Fruit fly (Drosophila melanogaster) whole organism, wandering third instar larva: ENCODE results near the gene CG12814.

ENCODE experiments used
- Abd-B ChIP-seq: fragments of >200 bp; optimal IDR thresholded peaks from 2 replicates; lab custom pipeline; 2017; ENCODE audit warnings: missing biosample characterization, missing genetic modification characterization
- CG32264 ChIP-seq: fragments of 200-800 bp; sonication (Bioruptor generic); optimal IDR thresholded peaks from 2 replicates; lab custom pipeline; 2016; ENCODE audit warnings: missing biosample characterization, missing genetic modification characterization
- CG9705 ChIP-seq: fragments of 200-800 bp; sonication (Bioruptor generic); optimal IDR thresholded peaks from 2 replicates; lab custom pipeline; 2018; ENCODE audit warnings: missing biosample characterization, mild to moderate bottlenecking, missing genetic modification characterization
- CrebA ChIP-seq: fragments of 200-800 bp; sonication (Bioruptor generic); optimal IDR thresholded peaks from 2 replicates; lab custom pipeline; 2016; ENCODE audit warnings: missing biosample characterization, mild to moderate bottlenecking, missing genetic modification characterization, borderline replicate concordance
- Dfd ChIP-seq: fragments of >200 bp; optimal IDR thresholded peaks from 2 replicates; lab custom pipeline; 2017; ENCODE audit warnings: missing biosample characterization, missing genetic modification characterization
- Dif ChIP-seq: fragments of 200-275, 200-300 bp; sonication (Bioruptor generic); optimal IDR thresholded peaks from 2 replicates; lab custom pipeline; 2018; ENCODE audit warnings: missing biosample characterization, missing genetic modification characterization; ENCODE audit not compliant: partially characterized antibody
- GATAd ChIP-seq: sonication (Bioruptor generic); optimal IDR thresholded peaks from 2 replicates; lab custom pipeline; 2016; ENCODE audit warnings: missing biosample characterization, missing genetic modification characterization
- HLH106 ChIP-seq: fragments of 200-800 bp; optimal IDR thresholded peaks from 3 replicates; lab custom pipeline; 2019; ENCODE audit warnings: missing biosample characterization, mild to moderate bottlenecking, missing genetic modification characterization, moderate library complexity
- Hnf4 ChIP-seq: fragments of 200-800 bp; sonication (Bioruptor generic); optimal IDR thresholded peaks from 2 replicates; lab custom pipeline; 2016; ENCODE audit warnings: missing biosample characterization, mild to moderate bottlenecking, missing genetic modification characterization
- Hr78 ChIP-seq: fragments of >200 bp; optimal IDR thresholded peaks from 2 replicates; lab custom pipeline; 2017; ENCODE audit warnings: missing biosample characterization, missing genetic modification characterization
- Hr83 ChIP-seq: fragments of 200-300 bp; sonication (Bioruptor generic); optimal IDR thresholded peaks from 2 replicates; lab custom pipeline; 2016; ENCODE audit warnings: missing biosample characterization, mild to moderate bottlenecking, missing genetic modification characterization, moderate library complexity; ENCODE audit not compliant: poor library complexity, severe bottlenecking
- Jra ChIP-seq: sonication (Bioruptor generic); optimal IDR thresholded peaks from 2 replicates; lab custom pipeline; 2016; ENCODE audit warnings: missing biosample characterization, missing genetic modification characterization
- Mio ChIP-seq: sonication (Bioruptor generic); optimal IDR thresholded peaks from 2 replicates; lab custom pipeline; 2016; ENCODE audit warnings: missing biosample characterization, missing genetic modification characterization
- Myc ChIP-seq: fragments of >200 bp; optimal IDR thresholded peaks from 2 replicates; lab custom pipeline; 2017
- N ChIP-seq: fragments of >200 bp; optimal IDR thresholded peaks from 2 replicates; lab custom pipeline; 2018; ENCODE audit warnings: missing biosample characterization, missing external identifiers, missing genetic modification characterization
- OdsH ChIP-seq: fragments of 200-800 bp; sonication (Bioruptor generic); optimal IDR thresholded peaks from 2 replicates; lab custom pipeline; 2016; ENCODE audit warnings: missing biosample characterization, mild to moderate bottlenecking, missing genetic modification characterization
- Rel ChIP-seq, 2 experiments: fragments of 200-800 bp; sonication (Bioruptor generic) in 1 of 2; optimal IDR thresholded peaks; 2 replicates in 1 of 2; 3 replicates in 1 of 2; lab custom pipeline; 2016 to 2019; ENCODE audit warnings: mild to moderate bottlenecking in 2 of 2, missing biosample characterization in 2 of 2, missing genetic modification characterization in 2 of 2, moderate library complexity in 1 of 2
- Sp1 ChIP-seq: fragments of 200-800 bp; sonication (Bioruptor generic); optimal IDR thresholded peaks from 3 replicates; lab custom pipeline; 2019; ENCODE audit warnings: missing biosample characterization, mild to moderate bottlenecking, missing genetic modification characterization, moderate library complexity
- Vsx2 ChIP-seq: fragments of 200-300, 225-300 bp; sonication (Bioruptor generic); optimal IDR thresholded peaks from 2 replicates; lab custom pipeline; 2018; ENCODE audit warnings: missing biosample characterization, missing genetic modification characterization; ENCODE audit not compliant: partially characterized antibody
- br ChIP-seq: fragments of 200-800 bp; sonication (Bioruptor generic); optimal IDR thresholded peaks from 2 replicates; lab custom pipeline; 2016; ENCODE audit warnings: missing biosample characterization, missing genetic modification characterization
- brk ChIP-seq: fragments of 200-800 bp; sonication (Bioruptor generic); optimal IDR thresholded peaks from 2 replicates; lab custom pipeline; 2016; ENCODE audit warnings: missing biosample characterization, mild to moderate bottlenecking, missing genetic modification characterization
- dl ChIP-seq, 2 experiments: fragments of 175-275, 200-275 bp in 1 of 2; fragments of 200-275 bp in 1 of 2; sonication (Bioruptor generic); optimal IDR thresholded peaks; lab custom pipeline; 2018; ENCODE audit warnings: mild to moderate bottlenecking in 2 of 2, missing biosample characterization in 2 of 2, missing genetic modification characterization in 2 of 2, moderate library complexity in 2 of 2; ENCODE audit not compliant: partially characterized antibody in 2 of 2, insufficient read depth in 1 of 2
- dmrt93B ChIP-seq: fragments of 200-800 bp; sonication (Bioruptor generic); optimal IDR thresholded peaks from 2 replicates; lab custom pipeline; 2018; ENCODE audit warnings: missing biosample characterization, mild to moderate bottlenecking, missing genetic modification characterization
- dsf ChIP-seq: sonication (Bioruptor generic); optimal IDR thresholded peaks from 2 replicates; lab custom pipeline; 2016; ENCODE audit warnings: missing biosample characterization, missing genetic modification characterization, borderline replicate concordance
- ey ChIP-seq: fragments of 200-800 bp; sonication (Bioruptor generic); optimal IDR thresholded peaks from 2 replicates; lab custom pipeline; 2016; ENCODE audit warnings: missing biosample characterization, missing genetic modification characterization
- foxo ChIP-seq, 2 experiments: fragments of 200-800 bp; sonication (Bioruptor generic); optimal IDR thresholded peaks; 2 replicates in 1 of 2; 3 replicates in 1 of 2; lab custom pipeline; 2016 to 2017; ENCODE audit warnings: missing biosample characterization in 2 of 2, missing genetic modification characterization in 2 of 2
- fru ChIP-seq: fragments of 200-800 bp; sonication (Bioruptor generic); optimal IDR thresholded peaks from 3 replicates; lab custom pipeline; 2016; ENCODE audit warnings: missing biosample characterization, mild to moderate bottlenecking, missing genetic modification characterization
- h ChIP-seq: fragments of 200-800 bp; sonication (Bioruptor generic); optimal IDR thresholded peaks from 3 replicates; lab custom pipeline; 2016; ENCODE audit warnings: missing biosample characterization, mild to moderate bottlenecking, missing genetic modification characterization
- jim ChIP-seq: fragments of 175-275, 200-325 bp; sonication (Bioruptor generic); optimal IDR thresholded peaks from 2 replicates; lab custom pipeline; 2016; ENCODE audit warnings: missing biosample characterization, mild to moderate bottlenecking, missing genetic modification characterization
- lola ChIP-seq: fragments of >200 bp; optimal IDR thresholded peaks from 2 replicates; lab custom pipeline; 2017; ENCODE audit warnings: missing biosample characterization, missing genetic modification characterization
- pan ChIP-seq: fragments of >200 bp; optimal IDR thresholded peaks from 2 replicates; lab custom pipeline; 2017
- psq ChIP-seq: fragments of 200-800 bp; sonication (Bioruptor generic); optimal IDR thresholded peaks from 3 replicates; lab custom pipeline; 2017; ENCODE audit warnings: missing biosample characterization, mild to moderate bottlenecking, missing genetic modification characterization, moderate library complexity
- rgr ChIP-seq: fragments of 200-800 bp; sonication (Bioruptor generic); optimal IDR thresholded peaks from 3 replicates; lab custom pipeline; 2016; ENCODE audit warnings: missing biosample characterization, mild to moderate bottlenecking, missing genetic modification characterization
- sage ChIP-seq: fragments of 200-800 bp; sonication (Bioruptor generic); optimal IDR thresholded peaks from 2 replicates; lab custom pipeline; 2016; ENCODE audit warnings: missing biosample characterization, mild to moderate bottlenecking, missing genetic modification characterization
- sv ChIP-seq: fragments of 200-800 bp; sonication (Bioruptor generic); optimal IDR thresholded peaks from 3 replicates; lab custom pipeline; 2016; ENCODE audit warnings: missing biosample characterization, missing genetic modification characterization
- tai ChIP-seq: sonication (Bioruptor generic); optimal IDR thresholded peaks from 2 replicates; lab custom pipeline; 2016; ENCODE audit warnings: missing biosample characterization, missing genetic modification characterization
- usp ChIP-seq: fragments of >200 bp; optimal IDR thresholded peaks from 2 replicates; lab custom pipeline; 2017; ENCODE audit warnings: missing biosample characterization, missing genetic modification characterization
- woc ChIP-seq: sonication (Bioruptor generic); optimal IDR thresholded peaks from 2 replicates; lab custom pipeline; 2016; ENCODE audit warnings: missing biosample characterization, mild to moderate bottlenecking, missing genetic modification characterization

CG12814 gene

dm6 chr3R:10144103-10144998 is 45.1 kb downstream of the CG12814 start, which contains the start of the genes TAF1B and Invadolysin:
Gene TAF1B (minus strand): TSS chr3R:10144184.
Gene Invadolysin (plus strand): TSS chr3R:10144668.
- TF ChIP-seq HLH106 (tag; lab: Kevin White, UChicago): peak; percentile 49
- TF ChIP-seq rgr (GFP tag; lab: Kevin White, UChicago): peak; percentile 41
- TF ChIP-seq Sp1: peak; percentile 23
- TF ChIP-seq Dif (GFP tag; lab: Kevin White, UChicago): peak; percentile 12
- no peak for TF ChIP-seq N (GFP tag; lab: Kevin White, UChicago)
- TF ChIP-seq psq: no peak
- TF ChIP-seq woc (GFP tag; lab: Kevin White, UChicago): peak; percentile 23
- TF ChIP-seq sv: peak; percentile 44
- no peak for TF ChIP-seq Abd-B (GFP tag; lab: Kevin White, UChicago)
- TF ChIP-seq Vsx2 (GFP tag; lab: Kevin White, UChicago): no peak
- no peak for TF ChIP-seq Myc (lab: Kevin White, UChicago)
- TF ChIP-seq OdsH (GFP tag; lab: Kevin White, UChicago): peak; percentile 56
- no peak for TF ChIP-seq Hr78 (GFP tag; lab: Kevin White, UChicago)
- TF ChIP-seq tai (GFP tag; lab: Kevin White, UChicago): peak; percentile 79
- TF ChIP-seq pan (lab: Kevin White, UChicago): no peak
- peak; percentile 92 for TF ChIP-seq Hr83
- peak; percentile 16 for TF ChIP-seq dmrt93B (GFP tag; lab: Kevin White, UChicago)
- no peak for TF ChIP-seq usp
- no peak for TF ChIP-seq lola (GFP tag; lab: Kevin White, UChicago)
- peak; percentile 64 for TF ChIP-seq h (GFP tag; lab: Kevin White, UChicago)
- peak; percentile 71 for TF ChIP-seq Jra
- no peak for TF ChIP-seq jim (GFP tag; lab: Kevin White, UChicago)
- TF ChIP-seq br: peak; percentile 40
- TF ChIP-seq dl (GFP tag; optimal IDR thresholded peaks at IDR 0.05; lab: Kevin White, UChicago; ENCODE audit: insufficient read depth in 1 of 2, partially characterized antibody in 2 of 2): no peak
- TF ChIP-seq fru (GFP tag; lab: Kevin White, UChicago): peak; percentile 59
- TF ChIP-seq foxo (GFP tag; optimal IDR thresholded peaks at IDR 0.05; lab: Kevin White, UChicago): peak in 1 of 2 experiments; percentile 67
- peak; percentile 48 for TF ChIP-seq sage (GFP tag; lab: Kevin White, UChicago)
- no peak for TF ChIP-seq CG32264 (GFP tag; lab: Kevin White, UChicago)
- TF ChIP-seq Rel (GFP tag; optimal IDR thresholded peaks at IDR 0.05; lab: Kevin White, UChicago): no peak
- peak; percentile 31 for TF ChIP-seq Rel (tag; optimal IDR thresholded peaks at IDR 0.05; lab: Kevin White, UChicago)
- peak; percentile 18 for TF ChIP-seq ey (GFP tag; lab: Kevin White, UChicago)
- peak; percentile 76 for TF ChIP-seq Hnf4
- peak; percentile 59 for TF ChIP-seq dsf (GFP tag; lab: Kevin White, UChicago)
- TF ChIP-seq Dfd (GFP tag; lab: Kevin White, UChicago): no peak
- TF ChIP-seq GATAd (GFP tag; lab: Kevin White, UChicago): peak; percentile 23
- TF ChIP-seq brk (GFP tag; lab: Kevin White, UChicago): peak; percentile 90
- TF ChIP-seq Mio (GFP tag; lab: Kevin White, UChicago): no peak
- no peak for TF ChIP-seq CrebA
- TF ChIP-seq CG9705 (GFP tag; lab: Kevin White, UChicago): no peak

- TF ChIP-seq dsf (GFP tag; lab: Kevin White, UChicago): no peak
- TF ChIP-seq Hr78 (GFP tag; lab: Kevin White, UChicago): no peak
- TF ChIP-seq dl (GFP tag; optimal IDR thresholded peaks at IDR 0.05; lab: Kevin White, UChicago; ENCODE audit: insufficient read depth in 1 of 2, partially characterized antibody in 2 of 2): no peak
- no peak for TF ChIP-seq dmrt93B (GFP tag; lab: Kevin White, UChicago)
- no peak for TF ChIP-seq lola (GFP tag; lab: Kevin White, UChicago)
- TF ChIP-seq pan (lab: Kevin White, UChicago): no peak
- no peak for TF ChIP-seq sv
- TF ChIP-seq Hnf4: no peak
- no peak for TF ChIP-seq Myc (lab: Kevin White, UChicago)
- no peak for TF ChIP-seq sage (GFP tag; lab: Kevin White, UChicago)
- no peak for TF ChIP-seq Hr83
- TF ChIP-seq Sp1: no peak
- no peak for TF ChIP-seq Rel (GFP tag; optimal IDR thresholded peaks at IDR 0.05; lab: Kevin White, UChicago)
- no peak for TF ChIP-seq Rel (tag; optimal IDR thresholded peaks at IDR 0.05; lab: Kevin White, UChicago)
- TF ChIP-seq h (GFP tag; lab: Kevin White, UChicago): no peak
- no peak for TF ChIP-seq GATAd (GFP tag; lab: Kevin White, UChicago)
- TF ChIP-seq brk (GFP tag; lab: Kevin White, UChicago): no peak
- TF ChIP-seq, all 38 proteins: peak for 0
Observed at dm6 chr3R:10142770-10143169, 46.6 kb downstream of the CG12814 start, which contains the start of gene CG42759. Gene CG42759 (plus strand): TSS chr3R:10143070.
